Fruit fly (Drosophila melanogaster) whole organism, embryonic: ENCODE data around the gene CG31867.

Source experiments
- Aef1 ChIP-seq: fragments of 200-800 bp; sonication (Bioruptor generic); IDR thresholded peaks from 3 replicates; pipeline ENCODE4 v1.3.6; 2022; ENCODE audit warnings: missing biosample characterization, missing genetic modification characterization
- BEAF-32 ChIP-seq: fragments of 200-800 bp; sonication (Bioruptor generic); optimal IDR thresholded peaks from 3 replicates; lab custom pipeline; 2017; ENCODE audit warnings: missing biosample characterization, missing genetic modification characterization, mild to moderate bottlenecking, moderate library complexity, missing genetic modification reagents
- Bgb ChIP-seq: fragments of 200-800 bp; sonication (Bioruptor generic); IDR thresholded peaks from 2 replicates; pipeline ENCODE4 v1.3.6; 2022; ENCODE audit warnings: missing biosample characterization, missing genetic modification characterization; ENCODE audit not compliant: partially characterized antibody
- CG11398 ChIP-seq: fragments of 200-800 bp; sonication (Bioruptor generic); optimal IDR thresholded peaks from 2 replicates; lab custom pipeline; 2016; ENCODE audit warnings: missing biosample characterization, missing genetic modification characterization
- CG11695 ChIP-seq: fragments of 200-800 bp; sonication (Bioruptor generic); IDR thresholded peaks from 3 replicates; pipeline ENCODE4 v1.3.6; 2022; ENCODE audit warnings: missing biosample characterization, missing genetic modification characterization
- CG11696 ChIP-seq: fragments of 200-800 bp; sonication (Bioruptor generic); IDR thresholded peaks from 2 replicates; pipeline ENCODE4 v1.3.6; 2022; ENCODE audit warnings: missing biosample characterization, missing genetic modification characterization
- CG12219 ChIP-seq: fragments of 200-800 bp; sonication (Bioruptor generic); optimal IDR thresholded peaks from 3 replicates; lab custom pipeline; 2018; ENCODE audit warnings: missing biosample characterization, mild to moderate bottlenecking, missing genetic modification characterization
- CG12942 ChIP-seq: fragments of 200-800 bp; sonication (Bioruptor generic); optimal IDR thresholded peaks from 3 replicates; lab custom pipeline; 2016; ENCODE audit warnings: missing biosample characterization, missing genetic modification characterization
- CG13123 ChIP-seq: fragments of 200-800 bp; sonication (Bioruptor generic); optimal IDR thresholded peaks from 2 replicates; lab custom pipeline; 2016; ENCODE audit warnings: missing biosample characterization, missing genetic modification characterization
- CG17612 ChIP-seq: fragments of 200-800 bp; sonication (Bioruptor generic); IDR thresholded peaks from 2 replicates; pipeline ENCODE4 v1.3.6; 2022; ENCODE audit warnings: missing biosample characterization, missing genetic modification characterization
- CG1792 ChIP-seq: fragments of 200-800 bp; sonication (Bioruptor generic); optimal IDR thresholded peaks from 2 replicates; lab custom pipeline; 2016; ENCODE audit warnings: missing biosample characterization, missing genetic modification characterization
- CG1832 ChIP-seq: fragments of 200-800 bp; sonication (Bioruptor generic); optimal IDR thresholded peaks from 2 replicates; lab custom pipeline; 2017; ENCODE audit warnings: missing biosample characterization, mild to moderate bottlenecking, missing genetic modification characterization, inconsistent platforms
- CG2129 ChIP-seq: fragments of 200-800 bp; sonication (Bioruptor generic); IDR thresholded peaks from 2 replicates; pipeline ENCODE4 v1.3.6; 2022; ENCODE audit warnings: missing biosample characterization, missing genetic modification characterization; ENCODE audit not compliant: partially characterized antibody
- CG2875 ChIP-seq: fragments of 200-800 bp; sonication (Bioruptor generic); optimal IDR thresholded peaks from 2 replicates; lab custom pipeline; 2017; ENCODE audit warnings: missing biosample characterization, mild to moderate bottlenecking, missing genetic modification characterization, missing genetic modification reagents
- CG31224 ChIP-seq: fragments of 200-800 bp; sonication (Bioruptor generic); IDR thresholded peaks from 2 replicates; pipeline ENCODE4 v1.3.6; 2022; ENCODE audit warnings: missing biosample characterization, missing genetic modification characterization
- CG31441 ChIP-seq: fragments of 200-800 bp; sonication (Bioruptor generic); IDR thresholded peaks from 2 replicates; pipeline ENCODE4 v1.3.6; 2022; ENCODE audit warnings: missing biosample characterization, missing genetic modification characterization
- CG3163 ChIP-seq: fragments of 200-800 bp; sonication (Bioruptor generic); optimal IDR thresholded peaks from 3 replicates; lab custom pipeline; 2016; ENCODE audit warnings: missing biosample characterization, missing genetic modification characterization
- CG42726 ChIP-seq: fragments of 200-800 bp; sonication (Bioruptor generic); IDR thresholded peaks from 2 replicates; pipeline ENCODE4 v1.3.6; 2022; ENCODE audit warnings: missing biosample characterization, missing genetic modification characterization; ENCODE audit not compliant: partially characterized antibody
- CG4282 ChIP-seq: fragments of 200-800 bp; sonication (Bioruptor generic); optimal IDR thresholded peaks from 2 replicates; lab custom pipeline; 2016; ENCODE audit warnings: missing biosample characterization, missing genetic modification characterization
- CG4617 ChIP-seq: fragments of 200-800 bp; sonication (Bioruptor generic); optimal IDR thresholded peaks from 3 replicates; lab custom pipeline; 2016; ENCODE audit warnings: missing biosample characterization, missing genetic modification characterization, borderline replicate concordance
- CG6683 ChIP-seq: fragments of 200-800 bp; sonication (Bioruptor generic); optimal IDR thresholded peaks from 2 replicates; lab custom pipeline; 2017; ENCODE audit warnings: missing biosample characterization, mild to moderate bottlenecking, missing genetic modification characterization, missing genetic modification reagents
- CG7556 ChIP-seq: fragments of 200-800 bp; sonication (Bioruptor generic); optimal IDR thresholded peaks from 2 replicates; lab custom pipeline; 2017; ENCODE audit warnings: missing biosample characterization, mild to moderate bottlenecking, missing genetic modification characterization
- CG7963 ChIP-seq: fragments of 200-800 bp; sonication (Bioruptor generic); IDR thresholded peaks from 3 replicates; pipeline ENCODE4 v1.3.6; 2022; ENCODE audit warnings: missing biosample characterization, missing genetic modification characterization; ENCODE audit not compliant: partially characterized antibody
- CG9817 ChIP-seq: fragments of 200-800 bp; sonication (Bioruptor generic); optimal IDR thresholded peaks from 2 replicates; lab custom pipeline; 2018; ENCODE audit warnings: missing biosample characterization, mild to moderate bottlenecking, missing genetic modification characterization, moderate library complexity
- CG9932 ChIP-seq: fragments of 200-800 bp; sonication (Bioruptor generic); IDR thresholded peaks from 2 replicates; pipeline ENCODE4 v1.3.6; 2022; ENCODE audit warnings: missing biosample characterization, missing genetic modification characterization
- Dll ChIP-seq: fragments of 200-800 bp; sonication (Bioruptor generic); IDR thresholded peaks from 4 replicates; pipeline ENCODE4 v1.3.6; 2022; ENCODE audit warnings: missing biosample characterization, missing genetic modification characterization; ENCODE audit not compliant: partially characterized antibody
- Dp ChIP-seq: fragments of 200-800 bp; sonication (Bioruptor generic); optimal IDR thresholded peaks from 2 replicates; lab custom pipeline; 2018; ENCODE audit warnings: missing biosample characterization, mild to moderate bottlenecking, missing genetic modification characterization, moderate library complexity
- Dref ChIP-seq: fragments of 200-800 bp; sonication (Bioruptor generic); IDR thresholded peaks from 2 replicates; pipeline ENCODE4 v1.3.6; 2022; ENCODE audit warnings: missing biosample characterization, missing genetic modification characterization
- MESR4 ChIP-seq: fragments of 200-800 bp; sonication (Bioruptor generic); optimal IDR thresholded peaks from 2 replicates; lab custom pipeline; 2018; ENCODE audit warnings: missing biosample characterization, mild to moderate bottlenecking, missing genetic modification characterization, moderate library complexity
- Opbp ChIP-seq: fragments of 200-800 bp; sonication (Bioruptor generic); IDR thresholded peaks from 3 replicates; pipeline ENCODE4 v1.3.6; 2022; ENCODE audit warnings: missing biosample characterization, missing genetic modification characterization; ENCODE audit not compliant: partially characterized antibody
- Optix ChIP-seq: fragments of 200-800 bp; sonication (Bioruptor generic); IDR thresholded peaks from 3 replicates; pipeline ENCODE4 v1.3.6; 2022; ENCODE audit warnings: missing biosample characterization, missing genetic modification characterization
- Pdp1 ChIP-seq, 2 experiments: fragments of 200-800 bp; sonication (Bioruptor generic); optimal IDR thresholded peaks; 3 replicates each; lab custom pipeline; 2016; ENCODE audit warnings: missing biosample characterization in 2 of 2, missing genetic modification characterization in 2 of 2, mild to moderate bottlenecking in 1 of 2, moderate library complexity in 1 of 2
- Ptx1 ChIP-seq: fragments of 200-800 bp; sonication (Bioruptor generic); IDR thresholded peaks from 2 replicates; pipeline ENCODE4 v1.3.6; 2022; ENCODE audit warnings: missing biosample characterization, missing genetic modification characterization
- Six4 ChIP-seq: fragments of 200-800 bp; sonication (Bioruptor generic); optimal IDR thresholded peaks from 2 replicates; lab custom pipeline; 2016; ENCODE audit warnings: missing biosample characterization, missing genetic modification characterization
- YL-1 ChIP-seq: fragments of 200-800 bp; sonication (Bioruptor generic); optimal IDR thresholded peaks from 3 replicates; lab custom pipeline; 2017; ENCODE audit warnings: missing biosample characterization, mild to moderate bottlenecking, missing genetic modification characterization
- abd-A ChIP-seq: fragments of 200-800 bp; sonication (Bioruptor generic); optimal IDR thresholded peaks from 3 replicates; lab custom pipeline; 2019; ENCODE audit warnings: missing biosample characterization, mild to moderate bottlenecking, missing genetic modification characterization, moderate library complexity
- br ChIP-seq: fragments of >200 bp; optimal IDR thresholded peaks from 2 replicates; lab custom pipeline; 2017
- ci ChIP-seq: fragments of 200-800 bp; sonication (Bioruptor generic); IDR thresholded peaks from 3 replicates; pipeline ENCODE4 v1.3.6; 2022; ENCODE audit warnings: missing biosample characterization, missing genetic modification characterization
- dmrt11E ChIP-seq: fragments of 200-800 bp; sonication (Bioruptor generic); optimal IDR thresholded peaks from 3 replicates; lab custom pipeline; 2018; ENCODE audit warnings: missing biosample characterization, mild to moderate bottlenecking, missing genetic modification characterization, moderate library complexity
- dmrt99B ChIP-seq: fragments of 200-800 bp; sonication (Bioruptor generic); optimal IDR thresholded peaks from 2 replicates; lab custom pipeline; 2018; ENCODE audit warnings: missing biosample characterization, mild to moderate bottlenecking, missing genetic modification characterization, moderate library complexity
- grn ChIP-seq: fragments of 200-800 bp; sonication (Bioruptor generic); optimal IDR thresholded peaks from 3 replicates; lab custom pipeline; 2017; ENCODE audit warnings: missing biosample characterization, missing genetic modification characterization
- kni ChIP-seq: fragments of 200-800 bp; sonication (Bioruptor generic); optimal IDR thresholded peaks from 3 replicates; lab custom pipeline; 2017; ENCODE audit warnings: mild to moderate bottlenecking, missing biosample characterization, missing genetic modification reagents, missing genetic modification characterization
- lilli ChIP-seq: fragments of 200-800 bp; sonication (Bioruptor generic); optimal IDR thresholded peaks from 3 replicates; lab custom pipeline; 2016; ENCODE audit warnings: missing biosample characterization, missing genetic modification characterization
- nerfin-2 ChIP-seq: fragments of 200-800 bp; sonication (Bioruptor generic); IDR thresholded peaks from 2 replicates; pipeline ENCODE4 v1.3.6; 2022; ENCODE audit warnings: missing biosample characterization, missing genetic modification characterization; ENCODE audit not compliant: partially characterized antibody
- sima ChIP-seq: fragments of 200-800 bp; sonication (Bioruptor generic); optimal IDR thresholded peaks from 2 replicates; lab custom pipeline; 2016; ENCODE audit warnings: missing biosample characterization, missing genetic modification characterization
- stwl ChIP-seq: fragments of 200-800 bp; sonication (Bioruptor generic); optimal IDR thresholded peaks from 3 replicates; lab custom pipeline; 2018; ENCODE audit warnings: missing biosample characterization, mild to moderate bottlenecking, missing genetic modification characterization, moderate library complexity
- tin ChIP-seq: fragments of 200-800 bp; sonication (Bioruptor generic); optimal IDR thresholded peaks from 3 replicates; lab custom pipeline; 2016; ENCODE audit warnings: missing biosample characterization, missing genetic modification characterization
- trh ChIP-seq: fragments of 200-800 bp; sonication (Bioruptor generic); optimal IDR thresholded peaks from 2 replicates; lab custom pipeline; 2016; ENCODE audit warnings: missing biosample characterization, missing genetic modification characterization
- wdn ChIP-seq: fragments of 200-800 bp; sonication (Bioruptor generic); IDR thresholded peaks from 2 replicates; pipeline ENCODE4 v1.3.6; 2022; ENCODE audit warnings: missing biosample characterization, missing genetic modification characterization
- zen ChIP-seq: fragments of 200-800 bp; sonication (Bioruptor generic); optimal IDR thresholded peaks from 3 replicates; lab custom pipeline; 2018; ENCODE audit warnings: missing biosample characterization, mild to moderate bottlenecking, missing genetic modification characterization, moderate library complexity

Gene CG31867

dm6 chr2L:11119966-11120517 is 25.2 kb downstream of the CG31867 start, which contains the start of gene CG6230 (continued):
- no peak for TF ChIP-seq CG17612 (GFP tag; lab: Robert Waterston, UW)
- no peak for TF ChIP-seq dmrt11E (tag; lab: Kevin White, UChicago)
- no peak for TF ChIP-seq sima (GFP tag; lab: Kevin White, UChicago)
- TF ChIP-seq wdn (GFP tag; lab: Robert Waterston, UW), result no peak
- no peak for TF ChIP-seq CG12942
- no peak for TF ChIP-seq CG13123
- no peak for TF ChIP-seq CG11695 (GFP tag; lab: Robert Waterston, UW)
- peak; percentile 70 for TF ChIP-seq BEAF-32 (GFP tag; lab: Kevin White, UChicago)
- no peak for TF ChIP-seq CG1832 (GFP tag; lab: Kevin White, UChicago)
- no peak for TF ChIP-seq Ptx1
- no peak for TF ChIP-seq CG11398
- no peak for TF ChIP-seq dmrt99B (tag; lab: Kevin White, UChicago)
- TF ChIP-seq CG31224 (GFP tag; lab: Robert Waterston, UW), result no peak
- TF ChIP-seq abd-A (tag; lab: Kevin White, UChicago), result no peak
- no peak for TF ChIP-seq lilli (GFP tag; lab: Kevin White, UChicago)
- TF ChIP-seq Optix (GFP tag; lab: Robert Waterston, UW), result no peak
- TF ChIP-seq CG9932, result no peak
- peak; percentile 33; the same call in 1 of the 2 replicates for TF ChIP-seq CG2129 (GFP tag; lab: Robert Waterston, UW)
- peak; percentile 86 for TF ChIP-seq Dref
- no peak for TF ChIP-seq Aef1
- no peak for TF ChIP-seq grn (GFP tag; lab: Kevin White, UChicago)
- peak; percentile 84 for TF ChIP-seq Dp
- no peak for TF ChIP-seq Six4 (GFP tag; lab: Kevin White, UChicago)
- TF ChIP-seq ci, result peak; percentile 30; the same call in 1 of the 3 replicates
- no peak for TF ChIP-seq CG2875 (GFP tag; lab: Kevin White, UChicago)
- peak; percentile 67; the same call in 2 of the 3 replicates for TF ChIP-seq Opbp (GFP tag; lab: Robert Waterston, UW)
- TF ChIP-seq Bgb (GFP tag; lab: Robert Waterston, UW), result peak; percentile 71
- no peak for TF ChIP-seq CG12219 (GFP tag; lab: Kevin White, UChicago)
- TF ChIP-seq YL-1 (GFP tag; lab: Kevin White, UChicago), result peak; percentile 66
- no peak for TF ChIP-seq kni
- no peak for TF ChIP-seq CG6683 (GFP tag; lab: Kevin White, UChicago)
- TF ChIP-seq MESR4 (GFP tag; lab: Kevin White, UChicago), result peak; percentile 52
- peak; percentile 59 for TF ChIP-seq CG4617 (GFP tag; lab: Kevin White, UChicago)
- TF ChIP-seq Pdp1 (GFP tag; optimal IDR thresholded peaks at IDR 0.05; lab: Kevin White, UChicago), result no peak
- TF ChIP-seq zen, result no peak
- no peak for TF ChIP-seq tin (GFP tag; lab: Kevin White, UChicago)
- TF ChIP-seq Dll (GFP tag; lab: Robert Waterston, UW), result peak; percentile 71; the same call in 2 of the 4 replicates
- no peak for TF ChIP-seq CG1792 (GFP tag; lab: Kevin White, UChicago)
- no peak for TF ChIP-seq CG11696 (GFP tag; lab: Robert Waterston, UW)
- no peak for TF ChIP-seq CG4282
- no peak for TF ChIP-seq CG9817 (tag; lab: Kevin White, UChicago)
- no peak for TF ChIP-seq br (lab: Kevin White, UChicago)
- peak; percentile 70 for TF ChIP-seq nerfin-2 (GFP tag; lab: Robert Waterston, UW)
- no peak for TF ChIP-seq CG7556 (GFP tag; lab: Kevin White, UChicago)
- no peak for TF ChIP-seq CG3163 (GFP tag; lab: Kevin White, UChicago)
- no peak for TF ChIP-seq CG31441 (GFP tag; lab: Robert Waterston, UW)
- peak; percentile 11; the same call in 1 of the 3 replicates for TF ChIP-seq CG7963
- TF ChIP-seq trh (GFP tag; lab: Kevin White, UChicago), result no peak
- TF ChIP-seq stwl (tag; lab: Kevin White, UChicago), result peak; percentile 40
- no peak for TF ChIP-seq CG42726 (GFP tag; lab: Robert Waterston, UW)
